Worm (Caenorhabditis elegans) whole organism, young adult: ENCODE results near the gene Y102E9.5.
A peak's percentile ranks its signal among the peaks of the same experiment; 100 is the strongest.

Experiments used
- B0019.2 ChIP-seq: fragments of 200-800 bp; sonication (Bioruptor generic); conservative IDR thresholded peaks from 2 replicates; pipeline ENCODE4 v1.3.6; 2022; ENCODE audit warnings: missing genetic modification reagents, missing genetic modification characterization, missing compliant biosample characterization
- B0035.1 ChIP-seq: sonication (generic microtip); optimal IDR thresholded peaks from 2 replicates; lab custom pipeline; 2016; ENCODE audit warnings: missing genetic modification characterization, mild to moderate bottlenecking, missing compliant biosample characterization, missing genotype, missing genetic modification reagents
- B0261.1 ChIP-seq: sonication (generic microtip); optimal IDR thresholded peaks from 2 replicates; lab custom pipeline; 2016; ENCODE audit warnings: mild to moderate bottlenecking, missing genetic modification characterization, moderate library complexity, missing compliant biosample characterization
- B0336.3 ChIP-seq: fragments of 200-800 bp; sonication (Bioruptor generic); IDR thresholded peaks from 2 replicates; pipeline ENCODE4 v1.3.6; 2022; ENCODE audit warnings: missing genetic modification characterization, missing compliant biosample characterization
- D2030.7 ChIP-seq: fragments of 200-800 bp; sonication (Bioruptor generic); IDR thresholded peaks from 2 replicates; pipeline ENCODE4 v1.3.6; 2022; ENCODE audit warnings: missing genetic modification reagents, missing genetic modification characterization, missing compliant biosample characterization
- F10E7.11 ChIP-seq: sonication (generic microtip); optimal IDR thresholded peaks from 2 replicates; lab custom pipeline; 2017; ENCODE audit warnings: mild to moderate bottlenecking, missing genetic modification characterization, moderate library complexity, missing compliant biosample characterization
- K11D2.4 ChIP-seq: fragments of 200-800 bp; sonication (Bioruptor generic); IDR thresholded peaks from 2 replicates; pipeline ENCODE4 v1.3.6; 2022; ENCODE audit warnings: missing genetic modification reagents, missing genetic modification characterization, missing compliant biosample characterization
- T07F8.4 ChIP-seq: sonication (generic microtip); optimal IDR thresholded peaks from 2 replicates; lab custom pipeline; 2016; ENCODE audit warnings: mild to moderate bottlenecking, missing genetic modification characterization, moderate library complexity, missing compliant biosample characterization
- Y56A3A.18 ChIP-seq: fragments of 200-800 bp; sonication (Bioruptor generic); IDR thresholded peaks from 2 replicates; pipeline ENCODE4 v1.3.6; 2022; ENCODE audit warnings: missing genetic modification reagents, missing genetic modification characterization, missing compliant biosample characterization
- ZK185.1 ChIP-seq: sonication (generic microtip); optimal IDR thresholded peaks from 2 replicates; lab custom pipeline; 2016; ENCODE audit warnings: mild to moderate bottlenecking, missing genetic modification characterization, missing compliant biosample characterization; ENCODE audit not compliant: poor library complexity, severe bottlenecking
- akir-1 ChIP-seq: fragments of 200-800 bp; sonication (Bioruptor generic); optimal IDR thresholded peaks from 2 replicates; lab custom pipeline; 2018; ENCODE audit warnings: mild to moderate bottlenecking, missing genetic modification characterization, moderate library complexity, missing compliant biosample characterization
- aptf-2 ChIP-seq: fragments of 200-800 bp; sonication (Bioruptor generic); conservative IDR thresholded peaks from 2 replicates; pipeline ENCODE4 v1.3.6; 2022; ENCODE audit warnings: missing genetic modification reagents, missing genetic modification characterization, missing compliant biosample characterization
- bed-2 ChIP-seq: fragments of 200-800 bp; sonication (Bioruptor generic); IDR thresholded peaks from 2 replicates; pipeline ENCODE4 v1.3.6; 2022; ENCODE audit warnings: missing genetic modification reagents, missing genetic modification characterization, missing compliant biosample characterization
- cebp-1 ChIP-seq, 2 experiments: fragments of 200-800 bp in 1 of 2; sonication (Bioruptor generic) in 1 of 2; sonication (generic microtip) in 1 of 2; IDR thresholded peaks in 1 of 2; optimal IDR thresholded peaks in 1 of 2; 2 replicates each; pipeline versions ENCODE4 v1.3.6 to Lab custom; 2017 to 2022; ENCODE audit warnings: missing compliant biosample characterization in 2 of 2, missing genetic modification characterization in 2 of 2, mild to moderate bottlenecking in 1 of 2, missing genetic modification reagents in 1 of 2, moderate library complexity in 1 of 2
- ceh-100 ChIP-seq: fragments of 200-800 bp; sonication (Bioruptor generic); IDR thresholded peaks from 2 replicates; pipeline ENCODE4 v1.3.6; 2022; ENCODE audit warnings: missing genetic modification reagents, missing genetic modification characterization, missing compliant biosample characterization
- ceh-40 ChIP-seq: fragments of 200-800 bp; sonication (Bioruptor generic); IDR thresholded peaks from 2 replicates; pipeline ENCODE4 v1.3.6; 2022; ENCODE audit warnings: missing genetic modification characterization, missing compliant biosample characterization
- ceh-58 ChIP-seq: fragments of 200-800 bp; sonication (Bioruptor generic); IDR thresholded peaks from 2 replicates; pipeline ENCODE4 v1.3.6; 2022; ENCODE audit warnings: missing genetic modification characterization, missing compliant biosample characterization
- dox-1 ChIP-seq: fragments of 200-800 bp; sonication (Bioruptor generic); IDR thresholded peaks from 2 replicates; pipeline ENCODE4 v1.3.6; 2022; ENCODE audit warnings: missing genetic modification reagents, missing genetic modification characterization, missing compliant biosample characterization
- efl-1 ChIP-seq: fragments of 150-350 bp; optimal IDR thresholded peaks from 2 replicates; lab custom pipeline; 2014; ENCODE audit warnings: missing biosample characterization, missing genetic modification reagents, missing genetic modification characterization
- ets-4 ChIP-seq: fragments of 200-800 bp; sonication (Bioruptor generic); optimal IDR thresholded peaks from 2 replicates; lab custom pipeline; 2018; ENCODE audit warnings: mild to moderate bottlenecking, missing genetic modification characterization, missing compliant biosample characterization
- hlh-12 ChIP-seq: sonication (generic microtip); optimal IDR thresholded peaks from 2 replicates; lab custom pipeline; 2016; ENCODE audit warnings: missing genetic modification characterization, missing compliant biosample characterization
- hmg-20 ChIP-seq: fragments of 200-800 bp; sonication (Bioruptor generic); IDR thresholded peaks from 2 replicates; pipeline ENCODE4 v1.3.6; 2022; ENCODE audit warnings: missing genetic modification reagents, missing genetic modification characterization, missing compliant biosample characterization
- hrde-1 ChIP-seq: sonication (generic microtip); optimal IDR thresholded peaks from 2 replicates; lab custom pipeline; 2016; ENCODE audit warnings: missing genetic modification characterization, mild to moderate bottlenecking, missing compliant biosample characterization, moderate library complexity, missing genotype, missing genetic modification reagents, borderline replicate concordance
- hsf-1 ChIP-seq: fragments of 200-800 bp; sonication (Bioruptor generic); IDR thresholded peaks from 2 replicates; pipeline ENCODE4 v1.3.6; 2022; ENCODE audit warnings: missing genetic modification reagents, missing genetic modification characterization, missing compliant biosample characterization
- lag-1 ChIP-seq: fragments of 200-800 bp; sonication (Bioruptor generic); IDR thresholded peaks from 2 replicates; pipeline ENCODE4 v1.3.6; 2022; ENCODE audit warnings: missing genetic modification reagents, missing genetic modification characterization, missing compliant biosample characterization
- let-526 ChIP-seq: fragments of 200-800 bp; sonication (Bioruptor generic); IDR thresholded peaks from 2 replicates; pipeline ENCODE4 v1.3.6; 2022; ENCODE audit warnings: missing genetic modification reagents, missing genetic modification characterization, missing compliant biosample characterization
- let-607 ChIP-seq, 2 experiments: fragments of 200-800 bp in 1 of 2; sonication (Bioruptor generic) in 1 of 2; sonication (generic microtip) in 1 of 2; optimal IDR thresholded peaks; 2 replicates each; lab custom pipeline; 2016 to 2018; ENCODE audit warnings: mild to moderate bottlenecking in 2 of 2, missing compliant biosample characterization in 2 of 2, missing genetic modification characterization in 2 of 2, moderate library complexity in 2 of 2, missing genotype in 1 of 2
- lin-26 ChIP-seq: fragments of 200-800 bp; sonication (Bioruptor generic); IDR thresholded peaks from 2 replicates; pipeline ENCODE4 v1.3.6; 2022; ENCODE audit warnings: missing genetic modification reagents, missing genetic modification characterization, missing compliant biosample characterization
- lin-35 ChIP-seq, 3 experiments: fragments of 150-350 bp in 2 of 3; sonication (generic microtip) in 1 of 3; optimal IDR thresholded peaks; 2 replicates each; lab custom pipeline; 2014 to 2018; ENCODE audit warnings: missing biosample characterization in 3 of 3, missing genetic modification characterization in 3 of 3, missing genetic modification reagents in 3 of 3
- lin-54 ChIP-seq: fragments of 200-800 bp; sonication (Bioruptor generic); optimal IDR thresholded peaks from 2 replicates; lab custom pipeline; 2018; ENCODE audit warnings: mild to moderate bottlenecking, missing genetic modification characterization, missing compliant biosample characterization
- lsl-1 ChIP-seq: fragments of 200-800 bp; sonication (Bioruptor generic); optimal IDR thresholded peaks from 2 replicates; lab custom pipeline; 2018; ENCODE audit warnings: mild to moderate bottlenecking, missing genetic modification characterization, moderate library complexity, missing compliant biosample characterization
- mes-4 ChIP-seq: sonication (generic microtip); optimal IDR thresholded peaks from 2 replicates; lab custom pipeline; 2016; ENCODE audit warnings: missing genotype, missing genetic modification characterization, missing compliant biosample characterization
- mxl-1 ChIP-seq: sonication (generic microtip); optimal IDR thresholded peaks from 2 replicates; lab custom pipeline; 2016; ENCODE audit warnings: missing genetic modification characterization, missing compliant biosample characterization
- nfya-1 ChIP-seq: sonication (generic microtip); optimal IDR thresholded peaks from 2 replicates; lab custom pipeline; 2017; ENCODE audit warnings: antibody characterized with exemption, missing compliant biosample characterization, missing genetic modification characterization, borderline replicate concordance; ENCODE audit not compliant: insufficient read depth
- nfyb-1 ChIP-seq: fragments of 200-800 bp; sonication (Bioruptor generic); IDR thresholded peaks from 2 replicates; pipeline ENCODE4 v1.3.6; 2022; ENCODE audit warnings: missing genetic modification reagents, missing genetic modification characterization, missing compliant biosample characterization
- nhr-120 ChIP-seq: fragments of 200-800 bp; sonication (Bioruptor generic); IDR thresholded peaks from 2 replicates; pipeline ENCODE4 v1.3.6; 2022; ENCODE audit warnings: missing genetic modification characterization, missing compliant biosample characterization
- snpc-1.1 ChIP-seq: sonication (generic microtip); optimal IDR thresholded peaks from 2 replicates; lab custom pipeline; 2017; ENCODE audit warnings: missing genetic modification characterization, mild to moderate bottlenecking, missing compliant biosample characterization, antibody characterized with exemption, moderate library complexity, missing genotype, missing genetic modification reagents; ENCODE audit not compliant: insufficient read depth
- snpc-3.4 ChIP-seq: sonication (generic microtip); optimal IDR thresholded peaks from 2 replicates; lab custom pipeline; 2017; ENCODE audit warnings: missing genetic modification characterization, mild to moderate bottlenecking, missing compliant biosample characterization, antibody characterized with exemption, moderate library complexity, missing genotype, missing genetic modification reagents
- snpc-4 ChIP-seq, 5 experiments: fragments of 150-350 bp in 1 of 5; sonication (generic microtip) in 4 of 5; optimal IDR thresholded peaks; 2 replicates each; lab custom pipeline; 2014 to 2018; ENCODE audit warnings: missing genetic modification characterization in 5 of 5, missing biosample characterization in 3 of 5, antibody characterized with exemption in 2 of 5, mild to moderate bottlenecking in 2 of 5, missing compliant biosample characterization in 2 of 5, missing genotype in 2 of 5, moderate library complexity in 2 of 5, missing genetic modification reagents in 1 of 5
- somi-1 ChIP-seq: fragments of 200-800 bp; sonication (Bioruptor generic); optimal IDR thresholded peaks from 2 replicates; lab custom pipeline; 2018; ENCODE audit warnings: mild to moderate bottlenecking, missing genetic modification characterization, missing compliant biosample characterization
- tbp1 ChIP-seq: fragments of 200-800 bp; sonication (Bioruptor generic); optimal IDR thresholded peaks from 2 replicates; lab custom pipeline; 2018; ENCODE audit warnings: mild to moderate bottlenecking, missing genetic modification characterization, missing compliant biosample characterization
- tbx-9 ChIP-seq: sonication (generic microtip); optimal IDR thresholded peaks from 2 replicates; lab custom pipeline; 2016; ENCODE audit warnings: borderline replicate concordance, missing genetic modification characterization, inconsistent platforms, missing compliant biosample characterization
- unc-130 ChIP-seq: sonication (generic microtip); optimal IDR thresholded peaks from 2 replicates; lab custom pipeline; 2016; ENCODE audit warnings: missing genetic modification reagents, missing genetic modification characterization, missing compliant biosample characterization
- unc-62 ChIP-seq: fragments of 150-350 bp; optimal IDR thresholded peaks from 2 replicates; lab custom pipeline; 2014; ENCODE audit warnings: missing biosample characterization, missing genetic modification reagents, missing genetic modification characterization
- ztf-22 ChIP-seq: fragments of 200-800 bp; sonication (Bioruptor generic); optimal IDR thresholded peaks from 2 replicates; lab custom pipeline; 2018; ENCODE audit warnings: mild to moderate bottlenecking, missing genetic modification characterization, moderate library complexity, missing compliant biosample characterization
- ztf-28 ChIP-seq: fragments of 200-800 bp; sonication (Bioruptor generic); IDR thresholded peaks from 2 replicates; pipeline ENCODE4 v1.3.6; 2022; ENCODE audit warnings: missing genetic modification reagents, missing genetic modification characterization, missing compliant biosample characterization
- ztf-6 ChIP-seq: fragments of 200-800 bp; sonication (Bioruptor generic); IDR thresholded peaks from 2 replicates; pipeline ENCODE4 v1.3.6; 2022; ENCODE audit warnings: missing genetic modification reagents, missing genetic modification characterization, missing compliant biosample characterization

The Y102E9.5 gene

DNA sequence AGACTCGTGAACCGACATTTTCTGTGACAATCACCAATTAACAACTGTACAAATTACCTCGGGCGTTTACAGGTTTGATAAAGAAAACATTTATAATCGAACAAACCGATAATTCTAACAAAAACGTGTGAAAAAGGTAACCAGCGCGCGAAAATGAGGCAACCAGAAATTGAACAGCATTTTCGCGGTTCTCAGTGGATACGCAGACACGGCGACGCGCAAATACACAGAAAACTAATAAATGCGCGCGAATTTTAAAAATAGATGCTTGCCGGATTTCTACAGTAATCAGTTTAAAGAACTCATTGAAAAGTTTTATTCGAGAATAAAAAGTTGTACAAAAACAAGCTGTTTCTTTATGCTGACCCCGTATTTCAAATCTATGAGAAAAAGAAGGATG, 20.1 kb downstream of the Y102E9.5 start, which contains the start of gene isw-1 (continued):
- TF ChIP-seq lin-35 (GFP tag; optimal IDR thresholded peaks at IDR 0.05; lab: Kevin White, UChicago) (peak in 2 of 3 experiments; percentile 76 to 92), lag-1 (GFP tag; lab: Robert Waterston, UW) (no peak), akir-1 (GFP tag; lab: Kevin White, UChicago) (no peak), bed-2 (GFP tag; lab: Robert Waterston, UW) (no peak), tbp1 (no peak), aptf-2 (GFP tag; lab: Robert Waterston, UW) (no peak), lin-26 (GFP tag; lab: Robert Waterston, UW) (no peak), Y56A3A.18 (GFP tag; lab: Robert Waterston, UW) (no peak), ztf-22 (GFP tag; lab: Kevin White, UChicago) (no peak), dox-1 (GFP tag; lab: Robert Waterston, UW) (peak; percentile 82), ceh-58 (no peak), B0336.3 (GFP tag; lab: Robert Waterston, UW) (no peak), tbx-9 (tag; lab: Kevin White, UChicago) (no peak), ceh-40 (GFP tag; lab: Robert Waterston, UW) (no peak), hrde-1 (tag; lab: Kevin White, UChicago) (no peak), lsl-1 (GFP tag; lab: Kevin White, UChicago) (peak; percentile 75), cebp-1 (GFP tag; IDR thresholded peaks at IDR 0.05; lab: Robert Waterston, UW) (no peak), cebp-1 (tag; optimal IDR thresholded peaks at IDR 0.05; lab: Kevin White, UChicago) (no peak), lin-54 (peak; percentile 93), mes-4 (tag; lab: Kevin White, UChicago) (no peak), somi-1 (GFP tag; lab: Kevin White, UChicago) (no peak), mxl-1 (tag; lab: Kevin White, UChicago) (no peak), let-607 (tag; optimal IDR thresholded peaks at IDR 0.05; lab: Kevin White, UChicago) (no peak), snpc-1.1 (tag; lab: Kevin White, UChicago) (no peak), T07F8.4 (tag; lab: Kevin White, UChicago) (no peak), B0035.1 (tag; lab: Kevin White, UChicago) (no peak), ztf-6 (GFP tag; lab: Robert Waterston, UW) (no peak), hmg-20 (GFP tag; lab: Robert Waterston, UW) (no peak), hlh-12 (no peak), ztf-28 (GFP tag; lab: Robert Waterston, UW) (no peak), K11D2.4 (GFP tag; lab: Robert Waterston, UW) (no peak; the same call in 1 of the 2 replicates), let-526 (no peak), hsf-1 (GFP tag; lab: Robert Waterston, UW) (peak; percentile 82), unc-62 (GFP tag; lab: Kevin White, UChicago) (no peak), ets-4 (GFP tag; lab: Kevin White, UChicago) (no peak), ZK185.1 (tag; lab: Kevin White, UChicago) (peak; percentile 13), efl-1 (GFP tag; lab: Kevin White, UChicago) (peak; percentile 98), nhr-120 (GFP tag; lab: Robert Waterston, UW) (no peak), nfya-1 (tag; lab: Kevin White, UChicago) (no peak), ceh-100 (GFP tag; lab: Robert Waterston, UW) (no peak), F10E7.11 (tag; lab: Kevin White, UChicago) (no peak), unc-130 (GFP tag; lab: Kevin White, UChicago) (peak; percentile 63), D2030.7 (GFP tag; lab: Robert Waterston, UW) (peak; percentile 84), B0261.1 (tag; lab: Kevin White, UChicago) (no peak), B0019.2 (peak; percentile 90), snpc-4 (GFP tag; optimal IDR thresholded peaks at IDR 0.05; lab: Kevin White, UChicago) (no peak), snpc-4 (tag; optimal IDR thresholded peaks at IDR 0.05; lab: Kevin White, UChicago) (no peak), snpc-3.4 (tag; lab: Kevin White, UChicago) (peak; percentile 85), nfyb-1 (GFP tag; lab: Robert Waterston, UW) (no peak)
